Fruit fly (Drosophila melanogaster) whole organism, embryonic: ENCODE measurements around the gene CG3251.
A peak's percentile ranks its signal among the peaks of the same experiment; 100 is the strongest.

Source experiments
- ATbp ChIP-seq: fragments of 200-800 bp; sonication (Bioruptor generic); optimal IDR thresholded peaks from 2 replicates; lab custom pipeline; 2017; ENCODE audit warnings: missing biosample characterization, mild to moderate bottlenecking, missing genetic modification characterization, missing genetic modification reagents
- Aef1 ChIP-seq: fragments of 200-800 bp; sonication (Bioruptor generic); IDR thresholded peaks from 3 replicates; pipeline ENCODE4 v1.3.6; 2022; ENCODE audit warnings: missing biosample characterization, missing genetic modification characterization
- Awh ChIP-seq: fragments of 200-800 bp; sonication (Bioruptor generic); IDR thresholded peaks from 2 replicates; pipeline ENCODE4, ENCODE4 v1.3.6; 2022; ENCODE audit warnings: missing biosample characterization, missing genetic modification characterization
- CG10274 ChIP-seq: fragments of 200-800 bp; sonication (Bioruptor generic); optimal IDR thresholded peaks from 3 replicates; lab custom pipeline; 2017; ENCODE audit warnings: missing biosample characterization, mild to moderate bottlenecking, missing genetic modification characterization
- CG10366 ChIP-seq: fragments of 200-800 bp; sonication (Bioruptor generic); IDR thresholded peaks from 2 replicates; pipeline ENCODE4 v1.3.6; 2022; ENCODE audit warnings: missing biosample characterization, missing genetic modification characterization
- CG11247 ChIP-seq: fragments of 200-800 bp; sonication (Bioruptor generic); IDR thresholded peaks from 2 replicates; pipeline ENCODE4 v1.3.6; 2022; ENCODE audit warnings: missing biosample characterization, missing genetic modification characterization
- CG11456 ChIP-seq: fragments of 200-800 bp; sonication (Bioruptor generic); IDR thresholded peaks from 3 replicates; pipeline ENCODE4 v1.3.6; 2022; ENCODE audit warnings: missing biosample characterization, missing genetic modification characterization
- CG16779 ChIP-seq: fragments of 200-800 bp; sonication (Bioruptor generic); IDR thresholded peaks from 2 replicates; pipeline ENCODE4 v1.3.6; 2022; ENCODE audit warnings: missing biosample characterization, missing genetic modification characterization
- CG16863 ChIP-seq: fragments of 200-800 bp; sonication (Bioruptor generic); optimal IDR thresholded peaks from 3 replicates; lab custom pipeline; 2016; ENCODE audit warnings: missing biosample characterization, missing genetic modification characterization
- CG17612 ChIP-seq: fragments of 200-800 bp; sonication (Bioruptor generic); IDR thresholded peaks from 2 replicates; pipeline ENCODE4 v1.3.6; 2022; ENCODE audit warnings: missing biosample characterization, missing genetic modification characterization
- CG17912 ChIP-seq: fragments of 200-800 bp; sonication (Bioruptor generic); optimal IDR thresholded peaks from 2 replicates; lab custom pipeline; 2018; ENCODE audit warnings: missing biosample characterization, mild to moderate bottlenecking, missing genetic modification characterization
- CG2202 ChIP-seq: fragments of 200-800 bp; sonication (Bioruptor generic); optimal IDR thresholded peaks from 2 replicates; lab custom pipeline; 2018; ENCODE audit warnings: missing biosample characterization, mild to moderate bottlenecking, missing genetic modification characterization
- CG2678 ChIP-seq: fragments of 200-800 bp; sonication (Bioruptor generic); optimal IDR thresholded peaks from 3 replicates; lab custom pipeline; 2019; ENCODE audit warnings: missing biosample characterization, mild to moderate bottlenecking, missing genetic modification characterization, moderate library complexity
- CG31388 ChIP-seq: fragments of 200-800 bp; sonication (Bioruptor generic); optimal IDR thresholded peaks from 2 replicates; lab custom pipeline; 2016; ENCODE audit warnings: missing biosample characterization, missing genetic modification characterization
- CG32772 ChIP-seq: fragments of 200-800 bp; sonication (Bioruptor generic); IDR thresholded peaks from 2 replicates; pipeline ENCODE4 v1.3.6; 2022; ENCODE audit warnings: missing biosample characterization, missing genetic modification characterization
- CG34224 ChIP-seq: fragments of 200-800 bp; sonication (Bioruptor generic); IDR thresholded peaks from 3 replicates; pipeline ENCODE4 v1.3.6; 2022; ENCODE audit warnings: missing biosample characterization, missing genetic modification characterization; ENCODE audit not compliant: partially characterized antibody
- CG42726 ChIP-seq: fragments of 200-800 bp; sonication (Bioruptor generic); IDR thresholded peaks from 2 replicates; pipeline ENCODE4 v1.3.6; 2022; ENCODE audit warnings: missing biosample characterization, missing genetic modification characterization; ENCODE audit not compliant: partially characterized antibody
- CG4730 ChIP-seq: fragments of 200-800 bp; sonication (Bioruptor generic); IDR thresholded peaks from 2 replicates; pipeline ENCODE4 v1.3.6; 2022; ENCODE audit warnings: missing biosample characterization, missing genetic modification characterization
- CG7357 ChIP-seq: fragments of 200-800 bp; sonication (Bioruptor generic); IDR thresholded peaks from 3 replicates; pipeline ENCODE4 v1.3.6; 2022; ENCODE audit warnings: missing biosample characterization, missing genetic modification characterization
- CG7745 ChIP-seq: fragments of 200-800 bp; sonication (Bioruptor generic); optimal IDR thresholded peaks from 2 replicates; lab custom pipeline; 2018; ENCODE audit warnings: missing biosample characterization, mild to moderate bottlenecking, missing genetic modification characterization, moderate library complexity
- CG7963 ChIP-seq: fragments of 200-800 bp; sonication (Bioruptor generic); IDR thresholded peaks from 3 replicates; pipeline ENCODE4 v1.3.6; 2022; ENCODE audit warnings: missing biosample characterization, missing genetic modification characterization; ENCODE audit not compliant: partially characterized antibody
- CG8765 ChIP-seq: fragments of 200-800 bp; sonication (Bioruptor generic); IDR thresholded peaks from 2 replicates; pipeline ENCODE4 v1.3.6; 2022; ENCODE audit warnings: missing biosample characterization, missing genetic modification characterization
- CG9727 ChIP-seq: fragments of 200-800 bp; sonication (Bioruptor generic); optimal IDR thresholded peaks from 3 replicates; lab custom pipeline; 2017; ENCODE audit warnings: missing biosample characterization, mild to moderate bottlenecking, missing genetic modification characterization
- CG9797 ChIP-seq: fragments of 200-800 bp; sonication (Bioruptor generic); optimal IDR thresholded peaks from 3 replicates; lab custom pipeline; 2018; ENCODE audit warnings: missing biosample characterization, mild to moderate bottlenecking, missing genetic modification characterization
- D19A ChIP-seq: fragments of 200-800 bp; optimal IDR thresholded peaks from 3 replicates; lab custom pipeline; 2019; ENCODE audit warnings: missing biosample characterization, mild to moderate bottlenecking, missing genetic modification characterization, moderate library complexity
- Dref ChIP-seq: fragments of 200-800 bp; sonication (Bioruptor generic); IDR thresholded peaks from 2 replicates; pipeline ENCODE4 v1.3.6; 2022; ENCODE audit warnings: missing biosample characterization, missing genetic modification characterization
- Fer2 ChIP-seq: fragments of 200-800 bp; sonication (Bioruptor generic); optimal IDR thresholded peaks from 2 replicates; lab custom pipeline; 2018; ENCODE audit warnings: missing biosample characterization, mild to moderate bottlenecking, missing genetic modification characterization, moderate library complexity
- H15 ChIP-seq: fragments of 200-800 bp; sonication (Bioruptor generic); IDR thresholded peaks from 3 replicates; pipeline ENCODE4 v1.3.6; 2022; ENCODE audit warnings: missing biosample characterization, missing genetic modification characterization
- HLH3B ChIP-seq: fragments of 200-800 bp; sonication (Bioruptor generic); IDR thresholded peaks from 2 replicates; pipeline ENCODE4 v1.3.6; 2022; ENCODE audit warnings: missing biosample characterization, missing genetic modification characterization
- Hsf ChIP-seq: fragments of 200-800 bp; sonication (Bioruptor generic); optimal IDR thresholded peaks from 3 replicates; lab custom pipeline; 2016; ENCODE audit warnings: missing biosample characterization, missing genetic modification characterization
- Meics ChIP-seq: fragments of 200-800 bp; sonication (Bioruptor generic); optimal IDR thresholded peaks from 2 replicates; lab custom pipeline; 2017; ENCODE audit warnings: missing biosample characterization, mild to moderate bottlenecking, missing genetic modification characterization
- Opbp ChIP-seq: fragments of 200-800 bp; sonication (Bioruptor generic); IDR thresholded peaks from 3 replicates; pipeline ENCODE4 v1.3.6; 2022; ENCODE audit warnings: missing biosample characterization, missing genetic modification characterization; ENCODE audit not compliant: partially characterized antibody
- Ptx1 ChIP-seq: fragments of 200-800 bp; sonication (Bioruptor generic); IDR thresholded peaks from 2 replicates; pipeline ENCODE4 v1.3.6; 2022; ENCODE audit warnings: missing biosample characterization, missing genetic modification characterization
- Rx ChIP-seq: fragments of 200-800 bp; sonication (Bioruptor generic); IDR thresholded peaks from 2 replicates; pipeline ENCODE4 v1.3.6; 2022; ENCODE audit warnings: missing biosample characterization, missing genetic modification characterization
- bcd ChIP-seq: fragments of 200-800 bp; sonication (Bioruptor generic); optimal IDR thresholded peaks from 2 replicates; lab custom pipeline; 2017; ENCODE audit warnings: missing biosample characterization, mild to moderate bottlenecking, missing genetic modification characterization
- crc ChIP-seq: fragments of 200-800 bp; sonication (Bioruptor generic); optimal IDR thresholded peaks from 2 replicates; lab custom pipeline; 2016; ENCODE audit warnings: missing biosample characterization, missing genetic modification characterization
- crp ChIP-seq, 2 experiments: fragments of 200-800 bp; sonication (Bioruptor generic); optimal IDR thresholded peaks; 2 replicates in 1 of 2; 3 replicates in 1 of 2; lab custom pipeline; 2017; ENCODE audit warnings: missing biosample characterization in 2 of 2, missing genetic modification characterization in 2 of 2, mild to moderate bottlenecking in 1 of 2, moderate library complexity in 1 of 2
- gcm ChIP-seq: fragments of 200-800 bp; sonication (Bioruptor generic); optimal IDR thresholded peaks from 2 replicates; lab custom pipeline; 2019; ENCODE audit warnings: missing biosample characterization, mild to moderate bottlenecking, missing genetic modification characterization, moderate library complexity
- jigr1 ChIP-seq: fragments of 200-800 bp; sonication (Bioruptor generic); IDR thresholded peaks from 3 replicates; pipeline ENCODE4 v1.3.6; 2022; ENCODE audit warnings: missing biosample characterization, missing genetic modification characterization
- ken ChIP-seq: fragments of 200-800 bp; sonication (Bioruptor generic); IDR thresholded peaks from 3 replicates; pipeline ENCODE4 v1.3.6; 2022; ENCODE audit warnings: missing biosample characterization, missing genetic modification characterization
- lmd ChIP-seq: fragments of 200-800 bp; sonication (Bioruptor generic); IDR thresholded peaks from 2 replicates; pipeline ENCODE4 v1.3.6; 2022; ENCODE audit warnings: missing biosample characterization, missing genetic modification characterization
- mam ChIP-seq: fragments of 200-800 bp; sonication (Bioruptor generic); optimal IDR thresholded peaks from 3 replicates; lab custom pipeline; 2016; ENCODE audit warnings: missing biosample characterization, missing genetic modification characterization
- peb ChIP-seq: fragments of 200-800 bp; sonication (Bioruptor generic); IDR thresholded peaks from 2 replicates; pipeline ENCODE4 v1.3.6; 2022; ENCODE audit warnings: missing biosample characterization, missing genetic modification characterization
- phol ChIP-seq: fragments of 200-800 bp; sonication (Bioruptor generic); optimal IDR thresholded peaks from 3 replicates; lab custom pipeline; 2018; ENCODE audit warnings: missing biosample characterization, mild to moderate bottlenecking, missing genetic modification characterization, moderate library complexity
- ro ChIP-seq: fragments of 200-800 bp; sonication (Bioruptor generic); IDR thresholded peaks from 2 replicates; pipeline ENCODE4 v1.3.6; 2022; ENCODE audit warnings: missing biosample characterization, missing genetic modification characterization
- slbo ChIP-seq: fragments of 200-800 bp; sonication (Bioruptor generic); IDR thresholded peaks from 2 replicates; pipeline ENCODE4 v1.3.6; 2022; ENCODE audit warnings: missing biosample characterization, missing genetic modification characterization
- ssp ChIP-seq: fragments of 200-800 bp; sonication (Bioruptor generic); IDR thresholded peaks from 2 replicates; pipeline ENCODE4 v1.3.6; 2022; ENCODE audit warnings: missing biosample characterization, missing genetic modification characterization
- zen2 ChIP-seq: fragments of 200-800 bp; sonication (Bioruptor generic); IDR thresholded peaks from 3 replicates; pipeline ENCODE4 v1.3.6; 2022; ENCODE audit warnings: missing biosample characterization, missing genetic modification characterization; ENCODE audit not compliant: partially characterized antibody

Gene CG3251

dm6 chr2L:4644975-4645374 lies 45.5 kb downstream of the CG3251 start:
- 0 out of 2 replicates have a peak, but pooled peaks have one; percentile 40 for TF ChIP-seq CG16779 (GFP tag; lab: Robert Waterston, UW)
- TF ChIP-seq CG32772 (GFP tag; lab: Robert Waterston, UW) = peak; percentile 24; the same call in 1 of the 2 replicates
- peak; percentile 62; the same call in 1 of the 2 replicates for TF ChIP-seq CG42726 (GFP tag; lab: Robert Waterston, UW)
- peak; percentile 71; the same call in 2 of the 3 replicates for TF ChIP-seq CG11456 (GFP tag; lab: Robert Waterston, UW)
- TF ChIP-seq CG11247 (GFP tag; lab: Robert Waterston, UW) = 0 out of 2 replicates have a peak, but pooled peaks have one; percentile 11
- TF ChIP-seq Ptx1 (GFP tag; lab: Robert Waterston, UW) = 0 out of 2 replicates have a peak, but pooled peaks have one; percentile 9
- peak; percentile 50; the same call in 1 of the 3 replicates for TF ChIP-seq ken (GFP tag; lab: Robert Waterston, UW)
- 0 out of 3 replicates have a peak, but pooled peaks have one; percentile 27 for TF ChIP-seq CG7357 (GFP tag; lab: Robert Waterston, UW)
- peak; percentile 33; the same call in 1 of the 2 replicates for TF ChIP-seq Rx (GFP tag; lab: Robert Waterston, UW)
- TF ChIP-seq Aef1 (GFP tag; lab: Robert Waterston, UW) = peak; percentile 32; the same call in 1 of the 3 replicates
- TF ChIP-seq CG17612 (GFP tag; lab: Robert Waterston, UW) = 0 out of 2 replicates have a peak, but pooled peaks have one; percentile 14
- TF ChIP-seq lmd (GFP tag; lab: Robert Waterston, UW) = peak; percentile 23; the same call in 1 of the 2 replicates
- TF ChIP-seq CG4730 (GFP tag; lab: Robert Waterston, UW) = 0 out of 2 replicates have a peak, but pooled peaks have one; percentile 6
- TF ChIP-seq ro (GFP tag; lab: Robert Waterston, UW) = peak; percentile 40; the same call in 1 of the 2 replicates
- TF ChIP-seq Dref (GFP tag; lab: Robert Waterston, UW) = 0 out of 2 replicates have a peak, but pooled peaks have one; percentile 30
- TF ChIP-seq CG10366 (GFP tag; lab: Robert Waterston, UW) = peak; percentile 9; the same call in 1 of the 2 replicates
- peak; percentile 6; the same call in 1 of the 2 replicates for TF ChIP-seq slbo (GFP tag; lab: Robert Waterston, UW)

dm6 chr2L:4642672-4643071 lies 47.8 kb downstream of the CG3251 start, which contains the start of gene CG15635:
Gene CG15635 (plus strand): TSS chr2L:4642972.
- TF ChIP-seq crp (GFP tag; optimal IDR thresholded peaks at IDR 0.05; lab: Kevin White, UChicago) (no peak), CG2678 (tag; lab: Kevin White, UChicago) (no peak), ssp (GFP tag; lab: Robert Waterston, UW) (no peak), Awh (GFP tag; lab: Robert Waterston, UW) (no peak), jigr1 (no peak), CG9727 (GFP tag; lab: Kevin White, UChicago) (no peak), Fer2 (tag; lab: Kevin White, UChicago) (no peak), Meics (no peak), ro (GFP tag; lab: Robert Waterston, UW) (no peak), mam (GFP tag; lab: Kevin White, UChicago) (no peak), Opbp (no peak), D19A (tag; lab: Kevin White, UChicago) (no peak), zen2 (GFP tag; lab: Robert Waterston, UW) (no peak), HLH3B (no peak), bcd (GFP tag; lab: Kevin White, UChicago) (no peak), CG9797 (GFP tag; lab: Kevin White, UChicago) (no peak), CG8765 (GFP tag; lab: Robert Waterston, UW) (no peak), CG34224 (GFP tag; lab: Robert Waterston, UW) (no peak), CG7745 (tag; lab: Kevin White, UChicago) (no peak), CG2202 (tag; lab: Kevin White, UChicago) (no peak)
- TF ChIP-seq, all 482 proteins: peak for 0

dm6 chr2L:4640996-4641395 lies 49.5 kb downstream of the CG3251 start, which contains the start of gene BG642163:
Gene BG642163 (plus strand): TSS chr2L:4641296.
- TF ChIP-seq CG16863 (no peak), CG31388 (GFP tag; lab: Kevin White, UChicago) (no peak), gcm (GFP tag; lab: Kevin White, UChicago) (no peak), peb (GFP tag; lab: Robert Waterston, UW) (no peak), crc (GFP tag; lab: Kevin White, UChicago) (no peak), H15 (GFP tag; lab: Robert Waterston, UW) (no peak), Hsf (GFP tag; lab: Kevin White, UChicago) (no peak), CG7963 (GFP tag; lab: Robert Waterston, UW) (no peak), ATbp (GFP tag; lab: Kevin White, UChicago) (no peak), CG10274 (GFP tag; lab: Kevin White, UChicago) (no peak), CG17912 (GFP tag; lab: Kevin White, UChicago) (no peak), phol (no peak)
